Fruit fly (Drosophila melanogaster): ENCODE measurements around the gene CG32816.

DNA sequence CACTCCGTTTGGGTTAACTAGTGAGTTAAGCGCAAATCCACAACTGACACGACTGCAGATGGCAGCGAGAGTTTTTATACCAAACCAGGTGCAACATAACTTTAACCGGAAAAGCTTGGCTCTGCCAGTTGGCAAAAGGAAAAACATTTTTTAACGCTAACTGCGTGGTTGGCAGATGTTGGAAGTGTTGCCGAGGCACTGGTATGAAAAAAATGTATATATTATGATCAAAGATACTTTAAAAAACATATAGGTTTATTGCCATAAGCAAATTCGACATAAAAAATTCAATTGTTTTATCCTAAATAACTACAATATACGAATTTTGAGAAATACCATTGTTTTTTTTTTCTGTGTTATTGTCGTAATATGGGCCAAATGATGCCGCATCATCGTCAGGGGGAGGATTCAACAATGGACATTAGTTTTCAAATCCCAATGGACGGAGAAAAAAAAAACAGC lies 203.5 kb downstream of the CG32816 start, which contains the start of gene CG13376:
- no peak for TF ChIP-seq CG14655 (GFP tag; optimal IDR thresholded peaks at IDR 0.05)
- TF ChIP-seq CG17806 (tag; optimal IDR thresholded peaks at IDR 0.05): no peak
- no peak for TF ChIP-seq CG10348 (GFP tag; IDR thresholded peaks at IDR 0.05)
- TF ChIP-seq CG9948 (tag; optimal IDR thresholded peaks at IDR 0.05): no peak
- TF ChIP-seq Pif1B (GFP tag; optimal IDR thresholded peaks at IDR 0.05): no peak
- no peak for TF ChIP-seq CG34367 (tag; optimal IDR thresholded peaks at IDR 0.05)
- no peak for TF ChIP-seq rn (GFP tag; IDR thresholded peaks at IDR 0.05)
- no peak; the same call in 2 of the 3 replicates for TF ChIP-seq CG4496 (GFP tag; IDR thresholded peaks at IDR 0.05)

Data from whole organism, pupa.